Fruit fly (Drosophila melanogaster) whole organism, embryonic: ENCODE data around the gene EAChm.

ENCODE experiments used
- CG10147 ChIP-seq: fragments of 200-800 bp; sonication (Bioruptor generic); optimal IDR thresholded peaks from 2 replicates; lab custom pipeline; 2019; ENCODE audit warnings: missing biosample characterization, mild to moderate bottlenecking, missing genetic modification characterization, moderate library complexity
- CG10267 ChIP-seq: fragments of 200-800 bp; sonication (Bioruptor generic); optimal IDR thresholded peaks from 2 replicates; lab custom pipeline; 2018; ENCODE audit warnings: missing biosample characterization, mild to moderate bottlenecking, missing genetic modification characterization, moderate library complexity
- CG10274 ChIP-seq: fragments of 200-800 bp; sonication (Bioruptor generic); optimal IDR thresholded peaks from 3 replicates; lab custom pipeline; 2017; ENCODE audit warnings: missing biosample characterization, mild to moderate bottlenecking, missing genetic modification characterization
- CG10979 ChIP-seq: fragments of 200-800 bp; sonication (Bioruptor generic); optimal IDR thresholded peaks from 2 replicates; lab custom pipeline; 2018; ENCODE audit warnings: missing biosample characterization, mild to moderate bottlenecking, missing genetic modification characterization, moderate library complexity
- CG13424 ChIP-seq: fragments of 200-800 bp; sonication (Bioruptor generic); optimal IDR thresholded peaks from 2 replicates; lab custom pipeline; 2019; ENCODE audit warnings: missing biosample characterization, mild to moderate bottlenecking, missing genetic modification characterization, moderate library complexity
- CG14710 ChIP-seq: fragments of 200-800 bp; sonication (Bioruptor generic); optimal IDR thresholded peaks from 3 replicates; lab custom pipeline; 2019; ENCODE audit warnings: missing biosample characterization, mild to moderate bottlenecking, missing genetic modification characterization, moderate library complexity
- CG17359 ChIP-seq: fragments of 200-800 bp; sonication (Bioruptor generic); optimal IDR thresholded peaks from 3 replicates; lab custom pipeline; 2018; ENCODE audit warnings: missing biosample characterization, mild to moderate bottlenecking, missing genetic modification characterization, moderate library complexity
- CG18619 ChIP-seq: fragments of 200-800 bp; sonication (Bioruptor generic); optimal IDR thresholded peaks from 3 replicates; lab custom pipeline; 2017; ENCODE audit warnings: missing biosample characterization, mild to moderate bottlenecking, missing genetic modification characterization
- CG18764 ChIP-seq: fragments of 200-800 bp; sonication (Bioruptor generic); optimal IDR thresholded peaks from 3 replicates; lab custom pipeline; 2016; ENCODE audit warnings: missing biosample characterization, missing genetic modification characterization
- CG2678 ChIP-seq: fragments of 200-800 bp; sonication (Bioruptor generic); optimal IDR thresholded peaks from 3 replicates; lab custom pipeline; 2019; ENCODE audit warnings: missing biosample characterization, mild to moderate bottlenecking, missing genetic modification characterization, moderate library complexity
- CG2712 ChIP-seq: fragments of 200-800 bp; optimal IDR thresholded peaks from 3 replicates; lab custom pipeline; 2019; ENCODE audit warnings: missing biosample characterization, mild to moderate bottlenecking, missing genetic modification characterization, moderate library complexity
- CG31365 ChIP-seq: fragments of 200-800 bp; sonication (Bioruptor generic); optimal IDR thresholded peaks from 2 replicates; lab custom pipeline; 2018; ENCODE audit warnings: missing biosample characterization, mild to moderate bottlenecking, missing genetic modification characterization
- CG31441 ChIP-seq: fragments of 200-800 bp; sonication (Bioruptor generic); IDR thresholded peaks from 2 replicates; pipeline ENCODE4 v1.3.6; 2022; ENCODE audit warnings: missing biosample characterization, missing genetic modification characterization
- CG4424 ChIP-seq: fragments of 200-800 bp; sonication (Bioruptor generic); optimal IDR thresholded peaks from 3 replicates; lab custom pipeline; 2016; ENCODE audit warnings: missing biosample characterization, missing genetic modification characterization
- CG7839 ChIP-seq: fragments of 200-800 bp; sonication (Bioruptor generic); optimal IDR thresholded peaks from 3 replicates; lab custom pipeline; 2018; ENCODE audit warnings: missing biosample characterization, mild to moderate bottlenecking, missing genetic modification characterization, moderate library complexity
- CG7928 ChIP-seq: fragments of 200-800 bp; sonication (Bioruptor generic); optimal IDR thresholded peaks from 2 replicates; lab custom pipeline; 2017; ENCODE audit warnings: missing biosample characterization, mild to moderate bottlenecking, missing genetic modification characterization
- CG8359 ChIP-seq: fragments of 200-800 bp; sonication (Bioruptor generic); optimal IDR thresholded peaks from 2 replicates; lab custom pipeline; 2017; ENCODE audit warnings: missing biosample characterization, mild to moderate bottlenecking, missing genetic modification characterization, borderline replicate concordance
- CG9876 ChIP-seq: fragments of 200-800 bp; sonication (Bioruptor generic); optimal IDR thresholded peaks from 2 replicates; lab custom pipeline; 2016; ENCODE audit warnings: missing biosample characterization, missing genetic modification characterization
- D19A ChIP-seq: fragments of 200-800 bp; optimal IDR thresholded peaks from 3 replicates; lab custom pipeline; 2019; ENCODE audit warnings: missing biosample characterization, mild to moderate bottlenecking, missing genetic modification characterization, moderate library complexity
- Fer1 ChIP-seq: fragments of 200-800 bp; sonication (Bioruptor generic); optimal IDR thresholded peaks from 2 replicates; lab custom pipeline; 2017; ENCODE audit warnings: missing biosample characterization, mild to moderate bottlenecking, missing genetic modification characterization
- Gug ChIP-seq: fragments of 200-800 bp; sonication (Bioruptor generic); IDR thresholded peaks from 4 replicates; pipeline ENCODE4 v1.3.6; 2022; ENCODE audit warnings: missing biosample characterization, missing genetic modification characterization
- Hey ChIP-seq: fragments of 200-800 bp; sonication (Bioruptor generic); optimal IDR thresholded peaks from 3 replicates; lab custom pipeline; 2018; ENCODE audit warnings: missing biosample characterization, mild to moderate bottlenecking, missing genetic modification characterization
- Pdp1 ChIP-seq, 2 experiments: fragments of 200-800 bp; sonication (Bioruptor generic); optimal IDR thresholded peaks; 3 replicates each; lab custom pipeline; 2016; ENCODE audit warnings: missing biosample characterization in 2 of 2, missing genetic modification characterization in 2 of 2, mild to moderate bottlenecking in 1 of 2, moderate library complexity in 1 of 2
- Sin3A ChIP-seq: fragments of >200 bp; optimal IDR thresholded peaks from 2 replicates; lab custom pipeline; 2018
- Sox100B ChIP-seq: fragments of 200-800 bp; sonication (Bioruptor generic); optimal IDR thresholded peaks from 3 replicates; lab custom pipeline; 2018; ENCODE audit warnings: missing biosample characterization, mild to moderate bottlenecking, missing genetic modification characterization
- Vsx1 ChIP-seq: fragments of 200-800 bp; sonication (Bioruptor generic); optimal IDR thresholded peaks from 2 replicates; lab custom pipeline; 2017; ENCODE audit warnings: missing biosample characterization, mild to moderate bottlenecking, missing genetic modification characterization, missing genetic modification reagents
- aop ChIP-seq: fragments of 200-800 bp; sonication (Bioruptor generic); IDR thresholded peaks from 2 replicates; pipeline ENCODE4 v1.3.6; 2022; ENCODE audit warnings: missing biosample characterization, missing genetic modification characterization
- ato ChIP-seq: fragments of 200-800 bp; sonication (Bioruptor generic); IDR thresholded peaks from 2 replicates; pipeline ENCODE4 v1.3.6; 2022; ENCODE audit warnings: missing biosample characterization, missing genetic modification characterization; ENCODE audit not compliant: partially characterized antibody
- bigmax ChIP-seq: fragments of 200-800 bp; sonication (Bioruptor generic); optimal IDR thresholded peaks from 2 replicates; lab custom pipeline; 2018; ENCODE audit warnings: missing biosample characterization, mild to moderate bottlenecking, missing genetic modification characterization
- bsh ChIP-seq, 2 experiments: fragments of 200-800 bp; sonication (Bioruptor generic); optimal IDR thresholded peaks; 2 replicates each; lab custom pipeline; 2017 to 2018; ENCODE audit warnings: mild to moderate bottlenecking in 2 of 2, missing biosample characterization in 2 of 2, missing genetic modification characterization in 2 of 2, moderate library complexity in 1 of 2
- cas ChIP-seq: fragments of 200-800 bp; sonication (Bioruptor generic); IDR thresholded peaks from 2 replicates; pipeline ENCODE4 v1.3.6; 2022; ENCODE audit warnings: missing biosample characterization, missing genetic modification characterization
- corto ChIP-seq: fragments of 200-800 bp; sonication (Bioruptor generic); optimal IDR thresholded peaks from 2 replicates; lab custom pipeline; 2016; ENCODE audit warnings: missing biosample characterization, mild to moderate bottlenecking, missing genetic modification characterization, moderate library complexity
- cwo ChIP-seq: fragments of 200-800 bp; sonication (Bioruptor generic); optimal IDR thresholded peaks from 3 replicates; lab custom pipeline; 2017; ENCODE audit warnings: missing biosample characterization, missing genetic modification characterization, mild to moderate bottlenecking, moderate library complexity, missing genetic modification reagents
- eve ChIP-seq, 2 experiments: fragments of >200 bp; optimal IDR thresholded peaks; 2 replicates each; lab custom pipeline; 2017; ENCODE audit warnings: missing biosample characterization in 2 of 2, missing genetic modification characterization in 2 of 2
- fu2 ChIP-seq: fragments of 200-800 bp; sonication (Bioruptor generic); optimal IDR thresholded peaks from 2 replicates; lab custom pipeline; 2016; ENCODE audit warnings: missing biosample characterization, missing genetic modification characterization
- gcm ChIP-seq: fragments of 200-800 bp; sonication (Bioruptor generic); optimal IDR thresholded peaks from 2 replicates; lab custom pipeline; 2019; ENCODE audit warnings: missing biosample characterization, mild to moderate bottlenecking, missing genetic modification characterization, moderate library complexity
- gem ChIP-seq: fragments of 200-800 bp; sonication (Bioruptor generic); optimal IDR thresholded peaks from 2 replicates; lab custom pipeline; 2019; ENCODE audit warnings: missing biosample characterization, mild to moderate bottlenecking, missing genetic modification characterization, moderate library complexity
- kni ChIP-seq: fragments of 200-800 bp; sonication (Bioruptor generic); optimal IDR thresholded peaks from 3 replicates; lab custom pipeline; 2017; ENCODE audit warnings: mild to moderate bottlenecking, missing biosample characterization, missing genetic modification reagents, missing genetic modification characterization
- nerfin-1 ChIP-seq: fragments of 200-800 bp; sonication (Bioruptor generic); optimal IDR thresholded peaks from 3 replicates; lab custom pipeline; 2019; ENCODE audit warnings: missing biosample characterization, mild to moderate bottlenecking, missing genetic modification characterization, moderate library complexity
- nmo ChIP-seq: fragments of 200-800 bp; sonication (Bioruptor generic); optimal IDR thresholded peaks from 2 replicates; lab custom pipeline; 2018; ENCODE audit warnings: missing biosample characterization, mild to moderate bottlenecking, missing genetic modification characterization, moderate library complexity
- phol ChIP-seq: fragments of 200-800 bp; sonication (Bioruptor generic); optimal IDR thresholded peaks from 3 replicates; lab custom pipeline; 2018; ENCODE audit warnings: missing biosample characterization, mild to moderate bottlenecking, missing genetic modification characterization, moderate library complexity
- salm ChIP-seq: fragments of 200-800 bp; sonication (Bioruptor generic); optimal IDR thresholded peaks from 2 replicates; lab custom pipeline; 2018; ENCODE audit warnings: missing biosample characterization, mild to moderate bottlenecking, missing genetic modification characterization
- tap ChIP-seq: fragments of 200-800 bp; optimal IDR thresholded peaks from 3 replicates; lab custom pipeline; 2019; ENCODE audit warnings: missing biosample characterization, mild to moderate bottlenecking, missing genetic modification characterization, moderate library complexity
- trh ChIP-seq: fragments of 200-800 bp; sonication (Bioruptor generic); optimal IDR thresholded peaks from 2 replicates; lab custom pipeline; 2016; ENCODE audit warnings: missing biosample characterization, missing genetic modification characterization
- tup ChIP-seq: fragments of 200-800 bp; sonication (Bioruptor generic); optimal IDR thresholded peaks from 2 replicates; lab custom pipeline; 2016; ENCODE audit warnings: missing biosample characterization, mild to moderate bottlenecking, missing genetic modification characterization, moderate library complexity
- unpg ChIP-seq: fragments of 200-800 bp; sonication (Bioruptor generic); optimal IDR thresholded peaks from 3 replicates; lab custom pipeline; 2018; ENCODE audit warnings: missing biosample characterization, mild to moderate bottlenecking, missing genetic modification characterization, moderate library complexity
- vfl ChIP-seq: fragments of 200-800 bp; sonication (Bioruptor generic); optimal IDR thresholded peaks from 2 replicates; lab custom pipeline; 2016; ENCODE audit warnings: missing biosample characterization, missing genetic modification characterization
- wdn ChIP-seq: fragments of 200-800 bp; sonication (Bioruptor generic); IDR thresholded peaks from 2 replicates; pipeline ENCODE4 v1.3.6; 2022; ENCODE audit warnings: missing biosample characterization, missing genetic modification characterization
- wek ChIP-seq: fragments of 200-800 bp; sonication (Bioruptor generic); optimal IDR thresholded peaks from 3 replicates; lab custom pipeline; 2018; ENCODE audit warnings: missing biosample characterization, mild to moderate bottlenecking, missing genetic modification characterization, moderate library complexity

Gene EAChm

DNA sequence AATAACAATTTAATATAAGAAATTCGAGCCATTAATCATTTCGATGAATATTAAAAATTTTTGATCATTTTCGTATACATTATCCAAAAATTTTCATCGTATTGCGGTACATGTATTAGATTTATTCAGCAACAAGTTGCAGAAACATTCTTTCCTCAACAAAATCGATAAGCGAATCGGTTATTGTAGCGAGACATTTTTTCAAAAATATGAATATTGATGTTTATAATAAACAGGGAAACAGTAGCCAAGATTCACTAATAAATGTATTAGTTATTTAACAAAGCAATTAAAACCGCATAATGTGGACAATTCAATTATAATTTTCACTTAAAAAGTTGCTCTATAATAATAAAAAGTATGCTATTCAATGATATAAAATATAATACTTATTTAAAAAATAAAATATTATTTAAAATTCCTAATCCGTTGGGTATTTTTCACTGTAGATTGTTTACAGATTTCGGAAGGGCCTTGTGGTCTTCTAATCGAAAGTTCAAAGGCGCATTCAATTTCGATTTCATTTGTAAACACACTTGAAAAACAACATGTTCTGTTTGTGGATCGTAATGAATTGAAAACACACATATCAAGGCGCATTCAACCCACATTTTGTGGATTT lies 34.6 kb downstream of the EAChm start (continued):
- TF ChIP-seq salm (no peak), CG10147 (GFP tag; lab: Kevin White, UChicago) (peak; percentile 5), nerfin-1 (tag; lab: Kevin White, UChicago) (no peak), CG14710 (tag; lab: Kevin White, UChicago) (no peak), Sox100B (GFP tag; lab: Kevin White, UChicago) (peak; percentile 37), Vsx1 (GFP tag; lab: Kevin White, UChicago) (no peak), nmo (GFP tag; lab: Kevin White, UChicago) (no peak), cwo (peak; percentile 62), trh (GFP tag; lab: Kevin White, UChicago) (no peak), CG10267 (tag; lab: Kevin White, UChicago) (peak; percentile 27), gem (tag; lab: Kevin White, UChicago) (peak; percentile 62), CG31441 (peak; percentile 48), eve (GFP tag; optimal IDR thresholded peaks at IDR 0.05; lab: Kevin White, UChicago) (no peak), CG7839 (tag; lab: Kevin White, UChicago) (peak; percentile 57), tup (GFP tag; lab: Kevin White, UChicago) (no peak), wdn (GFP tag; lab: Robert Waterston, UW) (no peak), CG2712 (tag; lab: Kevin White, UChicago) (peak; percentile 63), CG13424 (tag; lab: Kevin White, UChicago) (peak; percentile 56), CG9876 (GFP tag; lab: Kevin White, UChicago) (no peak), CG7928 (GFP tag; lab: Kevin White, UChicago) (no peak), CG18619 (GFP tag; lab: Kevin White, UChicago) (no peak), tap (tag; lab: Kevin White, UChicago) (peak; percentile 43), wek (no peak), phol (tag; lab: Kevin White, UChicago) (peak; percentile 24), aop (GFP tag; lab: Robert Waterston, UW) (no peak), CG4424 (no peak), fu2 (no peak), CG18764 (GFP tag; lab: Kevin White, UChicago) (no peak), D19A (tag; lab: Kevin White, UChicago) (peak; percentile 32), CG8359 (GFP tag; lab: Kevin White, UChicago) (no peak), Gug (GFP tag; lab: Robert Waterston, UW) (no peak), CG31365 (tag; lab: Kevin White, UChicago) (no peak), cas (no peak), bsh (GFP tag; optimal IDR thresholded peaks at IDR 0.05; lab: Kevin White, UChicago) (peak in 1 of 2 experiments; percentile 44), unpg (GFP tag; lab: Kevin White, UChicago) (peak; percentile 40), bigmax (GFP tag; lab: Kevin White, UChicago) (no peak), vfl (GFP tag; lab: Kevin White, UChicago) (no peak), Fer1 (peak; percentile 3), CG17359 (tag; lab: Kevin White, UChicago) (peak; percentile 19), CG10979 (tag; lab: Kevin White, UChicago) (peak; percentile 27), Sin3A (lab: Kevin White, UChicago) (no peak), Pdp1 (GFP tag; optimal IDR thresholded peaks at IDR 0.05; lab: Kevin White, UChicago) (no peak), corto (GFP tag; lab: Kevin White, UChicago) (no peak), gcm (peak; percentile 7), CG10274 (GFP tag; lab: Kevin White, UChicago) (no peak), ato (GFP tag; lab: Robert Waterston, UW) (no peak), Hey (tag; lab: Kevin White, UChicago) (no peak), kni (no peak), CG2678 (tag; lab: Kevin White, UChicago) (peak; percentile 60)
